Fruit fly (Drosophila melanogaster) whole organism, embryonic: ENCODE data around the gene kri.

Source experiments
- Atf6 ChIP-seq: fragments of 200-800 bp; sonication (Bioruptor generic); IDR thresholded peaks from 2 replicates; pipeline ENCODE4 v1.3.6; 2022; ENCODE audit warnings: missing biosample characterization, missing genetic modification characterization
- Bgb ChIP-seq: fragments of 200-800 bp; sonication (Bioruptor generic); IDR thresholded peaks from 2 replicates; pipeline ENCODE4 v1.3.6; 2022; ENCODE audit warnings: missing biosample characterization, missing genetic modification characterization; ENCODE audit not compliant: partially characterized antibody
- CG10366 ChIP-seq: fragments of 200-800 bp; sonication (Bioruptor generic); IDR thresholded peaks from 2 replicates; pipeline ENCODE4 v1.3.6; 2022; ENCODE audit warnings: missing biosample characterization, missing genetic modification characterization
- CG11504 ChIP-seq: fragments of 200-800 bp; sonication (Bioruptor generic); optimal IDR thresholded peaks from 3 replicates; lab custom pipeline; 2019; ENCODE audit warnings: missing biosample characterization, mild to moderate bottlenecking, missing genetic modification characterization, moderate library complexity
- CG13424 ChIP-seq: fragments of 200-800 bp; sonication (Bioruptor generic); optimal IDR thresholded peaks from 2 replicates; lab custom pipeline; 2019; ENCODE audit warnings: missing biosample characterization, mild to moderate bottlenecking, missing genetic modification characterization, moderate library complexity
- CG13624 ChIP-seq: fragments of 200-800 bp; sonication (Bioruptor generic); optimal IDR thresholded peaks from 2 replicates; lab custom pipeline; 2016; ENCODE audit warnings: missing biosample characterization, missing genetic modification characterization
- CG13775 ChIP-seq: fragments of 200-800 bp; sonication (Bioruptor generic); optimal IDR thresholded peaks from 3 replicates; lab custom pipeline; 2017; ENCODE audit warnings: missing biosample characterization, mild to moderate bottlenecking, missing genetic modification characterization
- CG14441 ChIP-seq: fragments of 200-800 bp; sonication (Bioruptor generic); IDR thresholded peaks from 2 replicates; pipeline ENCODE4 v1.3.6; 2022; ENCODE audit warnings: missing biosample characterization, missing genetic modification characterization
- CG17328 ChIP-seq: fragments of 200-800 bp; sonication (Bioruptor generic); IDR thresholded peaks from 2 replicates; pipeline ENCODE4 v1.3.6; 2022; ENCODE audit warnings: missing biosample characterization, missing genetic modification characterization
- CG18619 ChIP-seq: fragments of 200-800 bp; sonication (Bioruptor generic); optimal IDR thresholded peaks from 3 replicates; lab custom pipeline; 2017; ENCODE audit warnings: missing biosample characterization, mild to moderate bottlenecking, missing genetic modification characterization
- CG2120 ChIP-seq: fragments of 200-800 bp; sonication (Bioruptor generic); optimal IDR thresholded peaks from 3 replicates; lab custom pipeline; 2016; ENCODE audit warnings: missing biosample characterization, missing genetic modification characterization
- CG2129 ChIP-seq: fragments of 200-800 bp; sonication (Bioruptor generic); IDR thresholded peaks from 2 replicates; pipeline ENCODE4 v1.3.6; 2022; ENCODE audit warnings: missing biosample characterization, missing genetic modification characterization; ENCODE audit not compliant: partially characterized antibody
- CG2712 ChIP-seq: fragments of 200-800 bp; optimal IDR thresholded peaks from 3 replicates; lab custom pipeline; 2019; ENCODE audit warnings: missing biosample characterization, mild to moderate bottlenecking, missing genetic modification characterization, moderate library complexity
- CG32772 ChIP-seq: fragments of 200-800 bp; sonication (Bioruptor generic); IDR thresholded peaks from 2 replicates; pipeline ENCODE4 v1.3.6; 2022; ENCODE audit warnings: missing biosample characterization, missing genetic modification characterization
- CG4820 ChIP-seq: fragments of 200-800 bp; sonication (Bioruptor generic); optimal IDR thresholded peaks from 3 replicates; lab custom pipeline; 2016; ENCODE audit warnings: missing biosample characterization, missing genetic modification characterization
- CG6689 ChIP-seq: fragments of 200-800 bp; sonication (Bioruptor generic); IDR thresholded peaks from 2 replicates; pipeline ENCODE4 v1.3.6; 2022; ENCODE audit warnings: missing biosample characterization, missing genetic modification characterization
- CG6813 ChIP-seq: fragments of 200-800 bp; sonication (Bioruptor generic); optimal IDR thresholded peaks from 2 replicates; lab custom pipeline; 2017; ENCODE audit warnings: missing biosample characterization, missing genetic modification characterization, mild to moderate bottlenecking, moderate library complexity, missing genetic modification reagents
- CG7372 ChIP-seq: fragments of 200-800 bp; sonication (Bioruptor generic); IDR thresholded peaks from 2 replicates; pipeline ENCODE4 v1.3.6; 2022; ENCODE audit warnings: missing biosample characterization, missing genetic modification characterization
- CG7556 ChIP-seq: fragments of 200-800 bp; sonication (Bioruptor generic); optimal IDR thresholded peaks from 2 replicates; lab custom pipeline; 2017; ENCODE audit warnings: missing biosample characterization, mild to moderate bottlenecking, missing genetic modification characterization
- CG7839 ChIP-seq: fragments of 200-800 bp; sonication (Bioruptor generic); optimal IDR thresholded peaks from 3 replicates; lab custom pipeline; 2018; ENCODE audit warnings: missing biosample characterization, mild to moderate bottlenecking, missing genetic modification characterization, moderate library complexity
- CG8478 ChIP-seq: fragments of >200 bp; optimal IDR thresholded peaks from 2 replicates; lab custom pipeline; 2018
- CG9817 ChIP-seq: fragments of 200-800 bp; sonication (Bioruptor generic); optimal IDR thresholded peaks from 2 replicates; lab custom pipeline; 2018; ENCODE audit warnings: missing biosample characterization, mild to moderate bottlenecking, missing genetic modification characterization, moderate library complexity
- CG9932 ChIP-seq: fragments of 200-800 bp; sonication (Bioruptor generic); IDR thresholded peaks from 2 replicates; pipeline ENCODE4 v1.3.6; 2022; ENCODE audit warnings: missing biosample characterization, missing genetic modification characterization
- CoRest ChIP-seq: fragments of 200-800 bp; sonication (Bioruptor generic); optimal IDR thresholded peaks from 3 replicates; lab custom pipeline; 2018; ENCODE audit warnings: missing biosample characterization, mild to moderate bottlenecking, missing genetic modification characterization, moderate library complexity
- Dbx ChIP-seq: fragments of 200-800 bp; sonication (Bioruptor generic); IDR thresholded peaks from 3 replicates; pipeline ENCODE4 v1.3.6; 2022; ENCODE audit warnings: missing biosample characterization, missing genetic modification characterization
- Myb ChIP-seq: fragments of 200-800 bp; sonication (Bioruptor generic); optimal IDR thresholded peaks from 2 replicates; lab custom pipeline; 2016; ENCODE audit warnings: missing biosample characterization, missing genetic modification characterization
- PHDP ChIP-seq: fragments of 200-800 bp; sonication (Bioruptor generic); optimal IDR thresholded peaks from 3 replicates; lab custom pipeline; 2018; ENCODE audit warnings: missing biosample characterization, mild to moderate bottlenecking, missing genetic modification characterization, moderate library complexity
- Ssrp ChIP-seq: fragments of 200-800 bp; sonication (Bioruptor generic); optimal IDR thresholded peaks from 2 replicates; lab custom pipeline; 2018; ENCODE audit warnings: missing biosample characterization, mild to moderate bottlenecking, missing genetic modification characterization, moderate library complexity
- bab2 ChIP-seq: fragments of 200-800 bp; sonication (Bioruptor generic); optimal IDR thresholded peaks from 2 replicates; lab custom pipeline; 2016; ENCODE audit warnings: missing biosample characterization, missing genetic modification characterization
- bcd ChIP-seq: fragments of 200-800 bp; sonication (Bioruptor generic); optimal IDR thresholded peaks from 2 replicates; lab custom pipeline; 2017; ENCODE audit warnings: missing biosample characterization, mild to moderate bottlenecking, missing genetic modification characterization
- dimm ChIP-seq: fragments of 200-800 bp; sonication (Bioruptor generic); IDR thresholded peaks from 2 replicates; pipeline ENCODE4 v1.3.6; 2022; ENCODE audit warnings: missing biosample characterization, missing genetic modification characterization
- dmrt11E ChIP-seq: fragments of 200-800 bp; sonication (Bioruptor generic); optimal IDR thresholded peaks from 3 replicates; lab custom pipeline; 2018; ENCODE audit warnings: missing biosample characterization, mild to moderate bottlenecking, missing genetic modification characterization, moderate library complexity
- dmrt99B ChIP-seq: fragments of 200-800 bp; sonication (Bioruptor generic); optimal IDR thresholded peaks from 2 replicates; lab custom pipeline; 2018; ENCODE audit warnings: missing biosample characterization, mild to moderate bottlenecking, missing genetic modification characterization, moderate library complexity
- dpn ChIP-seq, 2 experiments: fragments of 200-800 bp; sonication (Bioruptor generic); optimal IDR thresholded peaks; 3 replicates each; lab custom pipeline; 2016; ENCODE audit warnings: missing biosample characterization in 2 of 2, missing genetic modification characterization in 2 of 2
- fu2 ChIP-seq: fragments of 200-800 bp; sonication (Bioruptor generic); optimal IDR thresholded peaks from 2 replicates; lab custom pipeline; 2016; ENCODE audit warnings: missing biosample characterization, missing genetic modification characterization
- gce ChIP-seq: fragments of 200-800 bp; sonication (Bioruptor generic); IDR thresholded peaks from 3 replicates; pipeline ENCODE4 v1.3.6; 2022; ENCODE audit warnings: missing biosample characterization, missing genetic modification characterization
- grn ChIP-seq: fragments of 200-800 bp; sonication (Bioruptor generic); optimal IDR thresholded peaks from 3 replicates; lab custom pipeline; 2017; ENCODE audit warnings: missing biosample characterization, missing genetic modification characterization
- gsb-n ChIP-seq: fragments of 200-800 bp; sonication (Bioruptor generic); optimal IDR thresholded peaks from 3 replicates; lab custom pipeline; 2018; ENCODE audit warnings: missing biosample characterization, mild to moderate bottlenecking, missing genetic modification characterization
- hkb ChIP-seq, 2 experiments: fragments of 200-800 bp in 1 of 2; fragments of >200 bp in 1 of 2; sonication (Bioruptor generic) in 1 of 2; IDR thresholded peaks in 1 of 2; optimal IDR thresholded peaks in 1 of 2; 2 replicates each; pipeline versions ENCODE4 v1.3.6 to Lab custom; 2017 to 2022; ENCODE audit warnings: missing biosample characterization in 1 of 2, missing genetic modification characterization in 1 of 2
- ind ChIP-seq: fragments of 200-800 bp; sonication (Bioruptor generic); optimal IDR thresholded peaks from 3 replicates; lab custom pipeline; 2016; ENCODE audit warnings: missing biosample characterization, missing genetic modification characterization
- lab ChIP-seq: fragments of 200-800 bp; sonication (Bioruptor generic); optimal IDR thresholded peaks from 3 replicates; lab custom pipeline; 2017; ENCODE audit warnings: missing biosample characterization, missing genetic modification characterization, mild to moderate bottlenecking, moderate library complexity, missing genetic modification reagents
- luna ChIP-seq: fragments of 200-800 bp; sonication (Bioruptor generic); optimal IDR thresholded peaks from 2 replicates; lab custom pipeline; 2016; ENCODE audit warnings: missing biosample characterization, missing genetic modification characterization
- mam ChIP-seq: fragments of 200-800 bp; sonication (Bioruptor generic); optimal IDR thresholded peaks from 3 replicates; lab custom pipeline; 2016; ENCODE audit warnings: missing biosample characterization, missing genetic modification characterization
- pan ChIP-seq, 4 experiments: fragments of >200 bp in 3 of 4; fragments of 200-800 bp in 1 of 4; sonication (Bioruptor generic) in 1 of 4; optimal IDR thresholded peaks in 3 of 4; IDR thresholded peaks in 1 of 4; 2 replicates each; pipeline versions ENCODE4 v1.3.6 to Lab custom; 2017 to 2022; ENCODE audit warnings: missing biosample characterization in 2 of 4, missing genetic modification characterization in 2 of 4, mixed read lengths in 1 of 4
- pros ChIP-seq: fragments of 200-800 bp; sonication (Bioruptor generic); optimal IDR thresholded peaks from 3 replicates; lab custom pipeline; 2019; ENCODE audit warnings: missing biosample characterization, mild to moderate bottlenecking, missing genetic modification characterization, moderate library complexity
- pum ChIP-seq: fragments of 200-800 bp; sonication (Bioruptor generic); optimal IDR thresholded peaks from 2 replicates; lab custom pipeline; 2016; ENCODE audit warnings: missing biosample characterization, missing genetic modification characterization
- shn ChIP-seq: fragments of 200-800 bp; sonication (Bioruptor generic); optimal IDR thresholded peaks from 3 replicates; lab custom pipeline; 2016; ENCODE audit warnings: missing biosample characterization, missing genetic modification characterization
- slbo ChIP-seq: fragments of 200-800 bp; sonication (Bioruptor generic); IDR thresholded peaks from 2 replicates; pipeline ENCODE4 v1.3.6; 2022; ENCODE audit warnings: missing biosample characterization, missing genetic modification characterization
- trh ChIP-seq: fragments of 200-800 bp; sonication (Bioruptor generic); optimal IDR thresholded peaks from 2 replicates; lab custom pipeline; 2016; ENCODE audit warnings: missing biosample characterization, missing genetic modification characterization
- vvl ChIP-seq: fragments of 200-800 bp; sonication (Bioruptor generic); IDR thresholded peaks from 2 replicates; pipeline ENCODE4 v1.3.6; 2022; ENCODE audit warnings: missing biosample characterization, missing genetic modification characterization

The kri gene

DNA sequence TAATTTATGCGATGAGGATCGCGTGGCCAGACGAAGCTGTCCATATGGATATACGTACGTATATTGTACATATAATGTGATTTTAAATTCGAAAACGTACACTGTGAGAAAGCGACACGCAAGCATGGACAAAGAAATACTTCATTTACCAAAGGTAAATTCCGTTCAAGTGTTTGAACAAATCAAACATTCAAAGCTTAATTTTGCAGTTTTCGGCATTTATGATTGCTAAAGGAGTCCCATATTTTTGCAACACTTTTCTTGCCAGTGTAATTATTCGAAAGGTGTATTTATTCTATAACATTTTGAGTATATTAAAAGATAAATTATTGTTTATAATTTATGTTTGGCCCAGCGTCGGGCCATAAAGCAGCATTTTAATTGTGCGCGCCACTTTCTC lies 8.5 kb downstream of the kri start (continued):
- TF ChIP-seq CG6813 (GFP tag; lab: Kevin White, UChicago): no peak
- TF ChIP-seq trh (GFP tag; lab: Kevin White, UChicago): no peak
- no peak for TF ChIP-seq hkb (optimal IDR thresholded peaks at IDR 0.05; lab: Kevin White, UChicago)
- peak; percentile 26; the same call in 1 of the 2 replicates for TF ChIP-seq hkb (GFP tag; IDR thresholded peaks at IDR 0.05; lab: Robert Waterston, UW)
- TF ChIP-seq Dbx: 0 out of 3 replicates have a peak, but pooled peaks have one; percentile 25
- TF ChIP-seq bab2 (GFP tag; lab: Kevin White, UChicago): peak; percentile 18
- TF ChIP-seq Atf6 (GFP tag; lab: Robert Waterston, UW): peak; percentile 52; the same call in 1 of the 2 replicates
- peak; percentile 13; the same call in 1 of the 2 replicates for TF ChIP-seq vvl (GFP tag; lab: Robert Waterston, UW)
- peak; percentile 5 for TF ChIP-seq lab (GFP tag; lab: Kevin White, UChicago)
- no peak for TF ChIP-seq Bgb
- peak; percentile 6 for TF ChIP-seq luna
- TF ChIP-seq CG6689: peak; percentile 40
- TF ChIP-seq CG14441 (GFP tag; lab: Robert Waterston, UW): peak; percentile 59
- TF ChIP-seq bcd: peak; percentile 45
- TF ChIP-seq CG7556 (GFP tag; lab: Kevin White, UChicago): peak; percentile 9
- TF ChIP-seq grn: no peak
- no peak for TF ChIP-seq CG13775 (GFP tag; lab: Kevin White, UChicago)
- peak; percentile 43 for TF ChIP-seq CG13424 (tag; lab: Kevin White, UChicago)
- peak; percentile 12 for TF ChIP-seq CG18619 (GFP tag; lab: Kevin White, UChicago)
- TF ChIP-seq CG11504 (tag; lab: Kevin White, UChicago): peak; percentile 47
- TF ChIP-seq CoRest (tag; lab: Kevin White, UChicago): peak; percentile 44
- TF ChIP-seq pum (GFP tag; lab: Kevin White, UChicago): peak; percentile 36
- TF ChIP-seq CG7372 (GFP tag; lab: Robert Waterston, UW): peak; percentile 37; the same call in 1 of the 2 replicates
- TF ChIP-seq CG4820 (GFP tag; lab: Kevin White, UChicago): no peak
- peak; percentile 30 for TF ChIP-seq CG9817
- no peak for TF ChIP-seq CG8478 (lab: Kevin White, UChicago)
- TF ChIP-seq CG32772: 0 out of 2 replicates have a peak, but pooled peaks have one; percentile 37
- TF ChIP-seq gsb-n (tag; lab: Kevin White, UChicago): no peak
- TF ChIP-seq mam (GFP tag; lab: Kevin White, UChicago): peak; percentile 57
- peak; percentile 4 for TF ChIP-seq Myb (GFP tag; lab: Kevin White, UChicago)
- no peak for TF ChIP-seq CG2129 (GFP tag; lab: Robert Waterston, UW)
- no peak for TF ChIP-seq pan (optimal IDR thresholded peaks at IDR 0.05; lab: Kevin White, UChicago)
- TF ChIP-seq pan (GFP tag; optimal IDR thresholded peaks at IDR 0.05 in 1 of 2, IDR thresholded peaks at IDR 0.05 in 1 of 2): peak in 1 of 2 experiments; percentile 44
- peak; percentile 38 to 39 for TF ChIP-seq dpn (GFP tag; optimal IDR thresholded peaks at IDR 0.05; lab: Kevin White, UChicago)
- 0 out of 2 replicates have a peak, but pooled peaks have one; percentile 11 for TF ChIP-seq dimm (GFP tag; lab: Robert Waterston, UW)
- TF ChIP-seq CG13624 (GFP tag; lab: Kevin White, UChicago): peak; percentile 31
- no peak for TF ChIP-seq shn (GFP tag; lab: Kevin White, UChicago)
- TF ChIP-seq CG7839: peak; percentile 42
- peak; percentile 54 for TF ChIP-seq CG17328
- peak; percentile 33 for TF ChIP-seq ind
- TF ChIP-seq CG2712 (tag; lab: Kevin White, UChicago): peak; percentile 29
- TF ChIP-seq dmrt11E (tag; lab: Kevin White, UChicago): peak; percentile 10
- peak; percentile 21; the same call in 1 of the 2 replicates for TF ChIP-seq CG10366 (GFP tag; lab: Robert Waterston, UW)
- peak; percentile 35 for TF ChIP-seq Ssrp (tag; lab: Kevin White, UChicago)
- peak; percentile 72 for TF ChIP-seq slbo (GFP tag; lab: Robert Waterston, UW)
- TF ChIP-seq CG2120 (GFP tag; lab: Kevin White, UChicago): peak; percentile 65
- no peak for TF ChIP-seq fu2 (GFP tag; lab: Kevin White, UChicago)
- TF ChIP-seq pros (GFP tag; lab: Kevin White, UChicago): no peak
- TF ChIP-seq PHDP (tag; lab: Kevin White, UChicago): peak; percentile 44
- peak; percentile 31 for TF ChIP-seq dmrt99B
- no peak for TF ChIP-seq gce (GFP tag; lab: Robert Waterston, UW)
- peak; percentile 56; the same call in 1 of the 2 replicates for TF ChIP-seq CG9932 (GFP tag; lab: Robert Waterston, UW)
